Worm (Caenorhabditis elegans): ENCODE measurements around the gene fbxa-36.

Gene fbxa-36

DNA sequence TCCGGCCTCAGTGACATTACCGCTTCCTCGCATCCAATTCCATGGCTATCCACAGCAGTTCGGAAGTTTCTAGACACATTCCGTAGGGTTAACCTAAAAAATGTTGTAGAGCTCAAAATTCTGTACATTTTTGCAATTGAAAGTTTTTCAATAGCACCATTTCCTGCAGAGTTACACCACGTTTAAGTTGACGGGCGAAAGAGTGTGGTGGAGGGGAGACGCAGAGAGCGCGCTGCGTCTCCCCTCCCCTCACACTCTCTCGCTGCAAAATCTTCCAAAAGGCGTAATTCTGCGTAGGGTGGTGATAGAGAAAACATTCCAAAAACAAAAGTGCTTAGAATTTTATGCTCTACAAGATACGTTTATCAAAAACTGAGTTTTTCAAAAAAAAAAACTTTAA, 44.7 kb downstream of the fbxa-36 start:
- no peak for TF ChIP-seq grh-1 (GFP tag; IDR thresholded peaks at IDR 0.05)
- TF ChIP-seq nhr-85 (tag) = peak; percentile 59
- no peak for TF ChIP-seq tlp-1 (tag; optimal IDR thresholded peaks at IDR 0.05)
- no peak for TF ChIP-seq tbx-2 (tag; optimal IDR thresholded peaks at IDR 0.05)
- TF ChIP-seq pqm-1 (tag; optimal IDR thresholded peaks at IDR 0.05) = no peak
- no peak for TF ChIP-seq nhr-76 (tag; optimal IDR thresholded peaks at IDR 0.05)
- TF ChIP-seq sup-37 (GFP tag; optimal IDR thresholded peaks at IDR 0.05) = no peak

DNA sequence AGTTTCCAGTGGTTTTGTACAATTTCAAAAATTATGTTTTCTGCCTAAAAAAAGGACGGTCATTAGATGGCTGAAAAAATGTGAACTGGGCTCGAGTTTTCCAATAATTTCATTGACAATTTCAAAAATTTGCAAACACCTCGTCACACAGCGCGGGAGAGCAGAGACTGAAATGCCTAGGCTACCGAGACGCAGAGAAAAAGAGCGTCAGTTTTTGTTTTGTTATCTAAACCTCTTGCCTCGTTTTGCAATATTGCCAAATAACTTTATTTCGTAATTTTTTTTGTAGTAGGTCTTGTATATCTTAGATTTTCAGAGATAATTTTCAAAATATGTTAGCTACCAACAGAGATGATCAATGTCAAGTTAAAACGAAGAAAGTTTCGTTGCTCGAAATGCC, 49.8 kb downstream of the fbxa-36 start, which contains the start of gene fbxa-63:
fbxa-63 (plus strand) TSS at position 310 of the 400 bp plus-strand sequence.
- TF ChIP-seq unc-130 (tag; optimal IDR thresholded peaks at IDR 0.05) (no peak), lin-14 (GFP tag; optimal IDR thresholded peaks at IDR 0.05) (peak; percentile 61), ceh-63 (GFP tag; optimal IDR thresholded peaks at IDR 0.05) (no peak), lsy-2 (tag; optimal IDR thresholded peaks at IDR 0.05) (peak; percentile 30 to 64), lin-35 (GFP tag; optimal IDR thresholded peaks at IDR 0.05) (peak; percentile 26 to 47), nhr-47 (tag; optimal IDR thresholded peaks at IDR 0.05) (peak; percentile 37), nhr-85 (tag) (no peak), mdl-1 (tag; optimal IDR thresholded peaks at IDR 0.05) (peak in 1 of 2 experiments; percentile 26), ceh-90 (tag; optimal IDR thresholded peaks at IDR 0.05) (no peak), isw-1 (GFP tag; IDR thresholded peaks at IDR 0.05) (no peak), fos-1 (tag; optimal IDR thresholded peaks at IDR 0.05) (no peak), pag-3 (tag; optimal IDR thresholded peaks at IDR 0.05; ENCODE audit: borderline replicate concordance, insufficient read depth) (no peak), tlp-1 (tag; optimal IDR thresholded peaks at IDR 0.05) (no peak), zip-4 (GFP tag; optimal IDR thresholded peaks at IDR 0.05) (peak; percentile 2), pqm-1 (tag; optimal IDR thresholded peaks at IDR 0.05) (no peak), elt-3 (tag; optimal IDR thresholded peaks at IDR 0.05) (peak in 1 of 6 experiments; percentile 19), fkh-10 (GFP tag; optimal IDR thresholded peaks at IDR 0.05) (no peak), nhr-71 (tag; optimal IDR thresholded peaks at IDR 0.05) (peak; percentile 42), fkh-4 (tag; optimal IDR thresholded peaks at IDR 0.05; ENCODE audit: borderline replicate concordance) (no peak), ceh-82 (tag; optimal IDR thresholded peaks at IDR 0.05) (peak in 1 of 3 experiments; percentile 35), rnt-1 (tag; optimal IDR thresholded peaks at IDR 0.05) (no peak), dpl-1 (GFP tag; optimal IDR thresholded peaks at IDR 0.05) (peak in 2 of 3 experiments; percentile 7 to 21), swsn-7 (tag; optimal IDR thresholded peaks at IDR 0.05) (peak; percentile 10), efl-1 (optimal IDR thresholded peaks at IDR 0.05) (peak; percentile 49 to 64), efl-1 (GFP tag; optimal IDR thresholded peaks at IDR 0.05 in 1 of 2) (peak; percentile 26 to 92), irx-1 (tag; optimal IDR thresholded peaks at IDR 0.05) (no peak), nhr-11 (tag; optimal IDR thresholded peaks at IDR 0.05) (peak; percentile 15), nhr-237 (tag; optimal IDR thresholded peaks at IDR 0.05) (no peak), lin-13 (GFP tag; optimal IDR thresholded peaks at IDR 0.05) (peak; percentile 20), unc-86 (tag; optimal IDR thresholded peaks at IDR 0.05) (no peak), snu-23 (GFP tag; optimal IDR thresholded peaks at IDR 0.05) (peak; percentile 27), jun-1 (tag; optimal IDR thresholded peaks at IDR 0.05) (peak; percentile 28), ces-1 (GFP tag; optimal IDR thresholded peaks at IDR 0.05) (no peak), unc-98 (GFP tag; IDR thresholded peaks at IDR 0.05) (no peak), skn-1 (tag; optimal IDR thresholded peaks at IDR 0.05) (peak; percentile 81)

Measured in whole organism, L1 larva.